Worm (Caenorhabditis elegans) whole organism, L1 larva: ENCODE results near the gene srt-50.

Experiments
- ama-1 ChIP-seq: fragments of 150-350 bp; optimal IDR thresholded peaks from 2 replicates; lab custom pipeline; 2014
- elt-2 ChIP-seq: sonication (generic microtip); optimal IDR thresholded peaks from 2 replicates; lab custom pipeline; 2016; ENCODE audit warnings: missing genetic modification characterization, mild to moderate bottlenecking, inconsistent platforms, missing compliant biosample characterization, missing genetic modification reagents
- fkh-10 ChIP-seq: sonication (generic microtip); optimal IDR thresholded peaks from 2 replicates; lab custom pipeline; 2017; ENCODE audit warnings: missing biosample characterization, missing genetic modification reagents, missing genetic modification characterization
- lin-39 ChIP-seq: fragments of 150-350 bp; optimal IDR thresholded peaks from 2 replicates; lab custom pipeline; 2014; ENCODE audit warnings: missing biosample characterization, missing genetic modification reagents, missing genetic modification characterization
- lir-3 ChIP-seq: sonication (generic microtip); optimal IDR thresholded peaks from 2 replicates; lab custom pipeline; 2016; ENCODE audit warnings: mild to moderate bottlenecking, missing genetic modification characterization, moderate library complexity, missing compliant biosample characterization; ENCODE audit not compliant: poor library complexity
- mep-1 ChIP-seq: fragments of 150-350 bp; optimal IDR thresholded peaks from 2 replicates; lab custom pipeline; 2014; ENCODE audit warnings: missing biosample characterization, missing genetic modification characterization
- nhr-237 ChIP-seq: fragments of 150-350 bp; optimal IDR thresholded peaks from 2 replicates; lab custom pipeline; 2014; ENCODE audit warnings: missing biosample characterization, missing genetic modification characterization
- pqm-1 ChIP-seq: sonication (generic microtip); optimal IDR thresholded peaks from 3 replicates; lab custom pipeline; 2017; ENCODE audit warnings: missing biosample characterization, missing genetic modification characterization
- unc-62 ChIP-seq: fragments of 150-350 bp; optimal IDR thresholded peaks from 2 replicates; lab custom pipeline; 2014; ENCODE audit warnings: missing biosample characterization, missing genetic modification reagents, missing genetic modification characterization

DNA sequence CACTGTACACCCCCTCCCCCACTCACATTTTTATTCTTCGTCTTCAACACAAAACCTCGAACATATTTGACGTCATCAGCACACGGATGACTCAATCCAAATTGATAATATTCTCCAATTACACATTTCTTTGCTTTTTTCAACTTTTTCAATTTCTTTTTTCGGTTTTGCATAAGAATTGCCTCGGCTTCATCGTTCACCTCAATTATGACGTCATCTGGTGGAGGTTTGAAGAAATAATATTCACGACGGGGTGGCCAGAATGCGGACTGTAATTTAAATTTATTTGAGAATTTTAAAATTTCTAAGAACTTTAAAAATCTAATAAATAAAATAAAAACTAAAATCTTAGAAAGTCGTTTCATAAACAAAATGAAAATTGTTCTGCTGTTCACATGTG, 10.7 kb upstream of the srt-50 start:
- no peak for TF ChIP-seq ama-1
- no peak for TF ChIP-seq lir-3
- TF ChIP-seq nhr-237 (tag; lab: Kevin White, UChicago), result no peak
- no peak for TF ChIP-seq mep-1 (tag; lab: Kevin White, UChicago)
- TF ChIP-seq lin-39 (tag; lab: Kevin White, UChicago), result no peak
- no peak for TF ChIP-seq elt-2 (tag; lab: Kevin White, UChicago)
- TF ChIP-seq unc-62 (GFP tag; lab: Kevin White, UChicago), result no peak
- TF ChIP-seq fkh-10 (GFP tag; lab: Kevin White, UChicago), result no peak
- TF ChIP-seq pqm-1 (tag; lab: Kevin White, UChicago), result no peak
